Fruit fly (Drosophila melanogaster) S2 (cell line): ENCODE results near the gene CG14418.
A peak's percentile ranks its signal among the peaks of the same experiment; 100 is the strongest.

ENCODE experiments used
- CG8478 ChIP-seq: fragments of >200 bp; optimal IDR thresholded peaks from 2 replicates; lab custom pipeline; 2018
- CTCF ChIP-seq, 2 experiments: fragments of >200 bp; optimal IDR thresholded peaks; 2 replicates each; lab custom pipeline; 2018

CG14418 gene

dm6 chrX:2883561-2883960 is at the start of gene CG14418:
Gene CG14418 (minus strand): TSS chrX:2883661.
- TF ChIP-seq CG8478 = no peak
- no peak for TF ChIP-seq CTCF (optimal IDR thresholded peaks at IDR 0.05; lab: Kevin White, UChicago)

- TF ChIP-seq CTCF (optimal IDR thresholded peaks at IDR 0.05; lab: Kevin White, UChicago) (no peak), CG8478 (no peak)
These were observed 46.0 kb upstream of the CG14418 start, which contains the start of gene CG32793 for dm6 chrX:2929496-2929895. Gene CG32793 (plus strand): TSS chrX:2929796.

DNA sequence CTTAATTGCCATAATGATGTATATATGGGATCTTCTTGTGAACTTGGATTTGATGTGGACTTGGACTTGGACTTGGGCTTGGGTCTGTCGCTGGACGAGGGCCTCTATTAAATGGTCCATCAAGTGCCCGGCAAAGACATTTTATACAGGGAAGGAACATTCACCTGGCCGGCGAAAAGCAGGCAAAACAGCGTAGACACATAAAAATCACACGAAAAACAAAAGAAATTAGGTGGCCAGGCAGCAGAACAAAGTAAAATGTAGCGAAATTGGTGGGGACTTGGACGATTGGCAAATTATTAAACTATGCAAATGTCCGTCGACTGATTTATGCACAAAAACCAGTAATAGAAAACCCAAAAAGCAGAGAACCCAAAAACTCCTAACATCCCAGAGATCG is 43.7 kb upstream of the CG14418 start, which contains the start of gene CG14424:
CG14424 (minus strand) TSS at position 101 of the 400 bp plus-strand sequence.
- TF ChIP-seq CG8478 (no peak), CTCF (optimal IDR thresholded peaks at IDR 0.05; lab: Kevin White, UChicago) (no peak)

dm6 chrX:2919742-2920141 is 36.3 kb upstream of the CG14418 start, which contains the start of gene CG3588:
Gene CG3588 (plus strand): TSS chrX:2919770.
- TF ChIP-seq CTCF (optimal IDR thresholded peaks at IDR 0.05; lab: Kevin White, UChicago) (no peak), CG8478 (no peak)

dm6 chrX:2918551-2918950 is 35.1 kb upstream of the CG14418 start:
- TF ChIP-seq CG8478 = no peak

DNA sequence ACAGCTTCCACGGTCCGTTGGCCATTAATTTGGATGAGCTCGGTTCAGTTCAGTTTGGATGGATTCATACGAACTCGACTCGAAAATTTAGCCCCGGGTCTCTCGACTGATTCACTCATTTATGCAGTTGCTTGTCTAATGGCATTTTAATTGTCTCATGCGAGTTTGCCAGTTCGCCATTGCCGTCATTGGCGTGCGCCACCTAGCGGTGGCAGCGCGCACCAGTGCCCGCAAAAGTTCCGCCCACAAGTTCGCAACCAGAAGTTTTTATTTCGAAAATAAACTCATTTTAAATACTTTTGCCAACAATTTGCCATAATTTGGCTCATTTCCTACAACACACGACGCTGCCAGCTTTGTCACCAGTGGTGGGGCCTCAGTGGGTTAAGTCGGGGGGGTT is 31.6 kb upstream of the CG14418 start:
- TF ChIP-seq CG8478 (no peak), CTCF (optimal IDR thresholded peaks at IDR 0.05; lab: Kevin White, UChicago) (peak; percentile 51 to 58)

dm6 chrX:2914091-2914490 is 30.6 kb upstream of the CG14418 start:
- no peak for TF ChIP-seq CG8478
- no peak for TF ChIP-seq CTCF (optimal IDR thresholded peaks at IDR 0.05; lab: Kevin White, UChicago)

dm6 chrX:2912581-2912980 is 29.1 kb upstream of the CG14418 start:
- TF ChIP-seq CG8478 (no peak), CTCF (optimal IDR thresholded peaks at IDR 0.05; lab: Kevin White, UChicago) (no peak)

dm6 chrX:2907105-2907694 is 23.7 kb upstream of the CG14418 start:
- TF ChIP-seq CTCF (optimal IDR thresholded peaks at IDR 0.05; lab: Kevin White, UChicago) (no peak), CG8478 (no peak)

dm6 chrX:2890468-2890867 is 7.0 kb upstream of the CG14418 start, which contains the start of gene CG3526:
Gene CG3526 (plus strand): TSS chrX:2890768.
- TF ChIP-seq CG8478 (no peak), CTCF (optimal IDR thresholded peaks at IDR 0.05; lab: Kevin White, UChicago) (no peak)

- TF ChIP-seq CG8478 = no peak
- TF ChIP-seq CTCF (optimal IDR thresholded peaks at IDR 0.05; lab: Kevin White, UChicago) = no peak
These were observed 4.8 kb upstream of the CG14418 start for dm6 chrX:2888211-2888610.

dm6 chrX:2885814-2886213 is 2.4 kb upstream of the CG14418 start, which contains the start of gene CG14419:
Gene CG14419 (minus strand): TSS chrX:2885914.
- TF ChIP-seq CTCF (optimal IDR thresholded peaks at IDR 0.05; lab: Kevin White, UChicago) = no peak

DNA sequence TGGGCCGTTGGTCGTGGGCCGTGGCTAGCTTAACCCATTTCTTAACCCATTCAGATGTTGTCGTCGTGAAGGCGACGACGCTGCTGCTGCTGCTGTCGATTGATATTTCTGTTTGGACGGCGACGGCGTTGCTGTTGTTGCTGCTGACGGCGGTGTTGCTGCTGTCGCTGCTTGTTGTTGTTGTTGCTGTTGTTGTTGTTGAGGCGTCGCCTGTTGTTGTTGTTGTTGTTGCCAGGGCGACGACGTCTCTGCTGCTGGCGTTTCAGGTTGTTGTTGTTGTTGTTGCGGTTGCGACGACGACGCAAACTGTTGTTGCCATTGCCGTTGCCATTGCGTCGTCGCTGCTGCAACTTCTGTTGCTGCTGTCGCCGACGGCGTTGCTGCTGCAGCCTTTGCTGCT is 945 bp downstream of the CG14418 start:
- TF ChIP-seq CG8478 (no peak), CTCF (optimal IDR thresholded peaks at IDR 0.05; lab: Kevin White, UChicago) (no peak)

DNA sequence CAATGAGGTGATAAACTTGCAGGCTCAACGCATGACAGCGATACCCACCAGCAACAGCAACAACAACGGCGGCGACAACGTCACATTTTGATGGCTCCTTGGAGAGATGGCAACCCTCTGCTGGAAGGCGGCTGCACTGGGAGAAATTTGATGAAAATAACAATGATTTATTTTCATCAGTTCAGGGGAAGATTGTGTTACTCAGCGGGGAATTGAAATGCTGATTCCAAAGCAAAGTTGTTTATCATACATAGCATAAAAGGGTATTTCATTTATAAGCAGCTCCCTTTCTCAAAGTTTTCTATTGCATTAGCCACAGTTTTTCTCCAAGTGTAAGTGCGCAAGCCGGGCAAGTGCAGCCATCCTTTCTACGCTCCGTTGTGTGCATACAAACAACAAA is 2.8 kb downstream of the CG14418 start:
- TF ChIP-seq CG8478 (no peak), CTCF (optimal IDR thresholded peaks at IDR 0.05; lab: Kevin White, UChicago) (no peak)

DNA sequence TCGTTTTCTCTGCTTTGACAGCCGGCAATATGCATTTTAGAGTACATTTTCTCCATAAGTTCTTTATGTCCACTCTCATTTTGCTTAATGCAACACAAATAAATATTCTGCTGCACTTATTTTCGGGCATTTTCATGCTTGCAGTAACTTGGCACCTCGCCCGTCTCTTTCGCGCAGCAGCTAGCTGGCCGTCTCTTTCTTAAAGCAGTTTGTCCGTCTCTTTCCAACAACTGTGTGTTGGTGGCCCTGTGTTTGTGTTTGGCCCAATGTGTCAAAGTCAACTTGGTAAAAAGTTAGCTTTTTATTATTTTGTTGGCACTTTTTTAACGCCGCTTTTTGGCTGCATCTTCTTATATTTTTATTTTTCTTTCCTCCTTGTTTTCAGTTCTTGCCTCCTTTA is 6.4 kb downstream of the CG14418 start:
- TF ChIP-seq CTCF (optimal IDR thresholded peaks at IDR 0.05; lab: Kevin White, UChicago) (no peak), CG8478 (no peak)

- TF ChIP-seq CTCF (optimal IDR thresholded peaks at IDR 0.05; lab: Kevin White, UChicago) = no peak
- no peak for TF ChIP-seq CG8478
These were observed 7.0 kb downstream of the CG14418 start, which contains the start of gene CG14417 for dm6 chrX:2876433-2876832. Gene CG14417 (minus strand): TSS chrX:2876533.

DNA sequence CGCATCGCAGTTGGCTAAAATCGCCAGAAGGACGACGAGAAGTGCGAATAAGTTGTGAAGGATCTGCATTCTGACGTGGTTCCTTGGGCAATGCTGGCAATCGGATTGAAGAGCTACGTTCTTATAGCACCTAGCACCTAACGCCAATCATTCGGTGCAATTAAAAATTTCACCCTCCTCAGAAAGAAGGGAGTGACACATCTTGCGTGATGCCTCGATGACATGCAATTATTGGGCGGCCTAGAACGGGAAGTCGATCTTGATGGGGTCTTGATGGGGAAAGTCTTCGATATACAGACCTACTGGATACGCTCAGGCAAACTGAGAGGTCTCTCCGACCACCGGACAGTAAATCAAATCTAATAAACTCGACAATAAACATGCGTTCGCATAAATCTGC is 10.7 kb downstream of the CG14418 start, which contains the start of gene CG14416:
CG14416 (minus strand) TSS at position 101 of the 400 bp plus-strand sequence.
- TF ChIP-seq CTCF (optimal IDR thresholded peaks at IDR 0.05; lab: Kevin White, UChicago) = no peak
- TF ChIP-seq CG8478 = no peak
